Worm (Caenorhabditis elegans): Measurements from ENCODE around the gene Y26G10.5.

- TF ChIP-seq fos-1 (tag; optimal IDR thresholded peaks at IDR 0.05) (no peak), alr-1 (tag; optimal IDR thresholded peaks at IDR 0.05; ENCODE audit: borderline replicate concordance) (no peak), skn-1 (tag; optimal IDR thresholded peaks at IDR 0.05) (no peak), fkh-10 (GFP tag; optimal IDR thresholded peaks at IDR 0.05) (no peak), nhr-28 (tag; optimal IDR thresholded peaks at IDR 0.05) (no peak)
Observed at ce11 chrV:17694260-17694659, 6.4 kb downstream of the Y26G10.5 start.

Data from whole organism, L1 larva.